Fruit fly (Drosophila melanogaster): ENCODE data around the gene CG4829.

Gene CG4829

dm6 chrX:16822080-16822479 lies 10.6 kb downstream of the CG4829 start (continued):
- TF ChIP-seq CG13123 (GFP tag; optimal IDR thresholded peaks at IDR 0.05) (no peak), kni (GFP tag; optimal IDR thresholded peaks at IDR 0.05) (no peak), Hr78 (GFP tag; optimal IDR thresholded peaks at IDR 0.05) (no peak), nau (GFP tag; optimal IDR thresholded peaks at IDR 0.05) (no peak), CG15601 (tag; optimal IDR thresholded peaks at IDR 0.05) (peak; percentile 49), Lim3 (GFP tag; IDR thresholded peaks at IDR 0.05) (no peak), CG33213 (GFP tag; optimal IDR thresholded peaks at IDR 0.05) (no peak), psq (GFP tag; optimal IDR thresholded peaks at IDR 0.05) (no peak), Sry-δ (GFP tag; optimal IDR thresholded peaks at IDR 0.05) (no peak), Six4 (GFP tag; optimal IDR thresholded peaks at IDR 0.05) (no peak), CG7372 (GFP tag; IDR thresholded peaks at IDR 0.05) (no peak; the same call in 1 of the 2 replicates), jumu (GFP tag; optimal IDR thresholded peaks at IDR 0.05) (no peak), lbe (GFP tag; optimal IDR thresholded peaks at IDR 0.05) (no peak), CG4360 (GFP tag; IDR thresholded peaks at IDR 0.05) (no peak), twi (tag; optimal IDR thresholded peaks at IDR 0.05) (no peak), CG6791 (GFP tag; IDR thresholded peaks at IDR 0.05; ENCODE audit: partially characterized antibody) (no peak), Eip74EF (GFP tag; optimal IDR thresholded peaks at IDR 0.05) (peak in 1 of 2 experiments; percentile 38), CG1792 (GFP tag; optimal IDR thresholded peaks at IDR 0.05) (no peak), CG11456 (GFP tag; IDR thresholded peaks at IDR 0.05) (no peak), CG4282 (GFP tag; optimal IDR thresholded peaks at IDR 0.05) (no peak), sc (optimal IDR thresholded peaks at IDR 0.05) (no peak), sc (GFP tag; optimal IDR thresholded peaks at IDR 0.05) (no peak), CG14667 (GFP tag; IDR thresholded peaks at IDR 0.05) (peak; percentile 37; the same call in 1 of the 2 replicates), CG15514 (GFP tag; optimal IDR thresholded peaks at IDR 0.05) (peak; percentile 22), fd102C (GFP tag; optimal IDR thresholded peaks at IDR 0.05) (no peak), Drgx (GFP tag; IDR thresholded peaks at IDR 0.05) (peak; percentile 88), fru (optimal IDR thresholded peaks at IDR 0.05) (no peak), CG4730 (GFP tag; IDR thresholded peaks at IDR 0.05) (peak; percentile 39; the same call in 1 of the 2 replicates), dmrt99B (tag; optimal IDR thresholded peaks at IDR 0.05) (peak; percentile 70), CG16779 (GFP tag; IDR thresholded peaks at IDR 0.05) (no peak), CG8478 (optimal IDR thresholded peaks at IDR 0.05) (no peak), CG15269 (tag; optimal IDR thresholded peaks at IDR 0.05) (peak; percentile 71), CG5180 (GFP tag; optimal IDR thresholded peaks at IDR 0.05) (no peak), lab (GFP tag; optimal IDR thresholded peaks at IDR 0.05) (peak; percentile 70), CG2712 (tag; optimal IDR thresholded peaks at IDR 0.05) (peak; percentile 61), CG11560 (tag; IDR thresholded peaks at IDR 0.05) (no peak), D (optimal IDR thresholded peaks at IDR 0.05) (no peak), D (GFP tag; optimal IDR thresholded peaks at IDR 0.05) (peak; percentile 13), gcm2 (GFP tag; optimal IDR thresholded peaks at IDR 0.05) (no peak), Med (GFP tag) (peak; percentile 32), nerfin-1 (tag; optimal IDR thresholded peaks at IDR 0.05) (peak; percentile 1), kay (GFP tag; optimal IDR thresholded peaks at IDR 0.05) (peak; percentile 4), CG8290 (GFP tag; optimal IDR thresholded peaks at IDR 0.05) (no peak), CG8290 (tag; optimal IDR thresholded peaks at IDR 0.05) (peak in 1 of 2 experiments; percentile 19), nmo (GFP tag; optimal IDR thresholded peaks at IDR 0.05) (peak; percentile 65), NC2α (GFP tag; optimal IDR thresholded peaks at IDR 0.05) (no peak), sima (GFP tag; optimal IDR thresholded peaks at IDR 0.05) (no peak), jing (GFP tag; optimal IDR thresholded peaks at IDR 0.05) (no peak), ash1 (GFP tag; optimal IDR thresholded peaks at IDR 0.05) (no peak), Hey (tag; optimal IDR thresholded peaks at IDR 0.05) (no peak), Fer1 (GFP tag; optimal IDR thresholded peaks at IDR 0.05) (peak; percentile 52), chm (GFP tag; IDR thresholded peaks at IDR 0.05) (no peak), CG6683 (GFP tag; optimal IDR thresholded peaks at IDR 0.05) (no peak)

All from whole organism, embryonic.